Fruit fly (Drosophila melanogaster): Measurements from ENCODE around the gene CG31373.

CG31373 gene

DNA sequence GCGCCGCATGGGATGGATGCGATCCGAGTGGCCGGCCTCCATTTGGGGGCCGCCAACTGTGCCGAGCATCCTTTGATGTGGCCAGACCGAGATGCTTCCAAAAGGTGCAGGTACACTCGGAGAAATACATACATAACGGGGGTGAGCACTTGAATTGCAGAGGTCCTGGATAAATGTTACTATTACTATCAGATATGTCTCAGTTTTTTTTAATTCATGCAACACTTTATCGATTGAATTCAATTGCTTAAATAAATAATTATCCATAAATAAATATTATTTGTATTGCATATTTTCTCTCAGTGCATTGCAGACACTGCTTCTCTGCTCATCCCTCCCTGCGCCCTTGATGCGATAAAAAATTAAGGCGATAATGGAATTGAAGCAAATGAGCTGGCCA lies 48.1 kb downstream of the CG31373 start (continued):
- no peak for TF ChIP-seq toy (GFP tag; IDR thresholded peaks at IDR 0.05)
- TF ChIP-seq scrt (GFP tag; optimal IDR thresholded peaks at IDR 0.05), result no peak
- no peak for TF ChIP-seq CG12155 (GFP tag; optimal IDR thresholded peaks at IDR 0.05)
- no peak for TF ChIP-seq emc (GFP tag; optimal IDR thresholded peaks at IDR 0.05)
- no peak for TF ChIP-seq dysf (GFP tag; IDR thresholded peaks at IDR 0.05)
- TF ChIP-seq gro (GFP tag; optimal IDR thresholded peaks at IDR 0.05), result no peak
- TF ChIP-seq CG15696 (tag; optimal IDR thresholded peaks at IDR 0.05), result no peak
- no peak for TF ChIP-seq pnt (GFP tag; optimal IDR thresholded peaks at IDR 0.05)
- TF ChIP-seq chinmo (GFP tag; IDR thresholded peaks at IDR 0.05; ENCODE audit: partially characterized antibody), result no peak
- TF ChIP-seq bowl (GFP tag; IDR thresholded peaks at IDR 0.05), result no peak
- no peak for TF ChIP-seq CG10321 (GFP tag; IDR thresholded peaks at IDR 0.05)
- no peak for TF ChIP-seq CG4730 (GFP tag; IDR thresholded peaks at IDR 0.05)
- no peak for TF ChIP-seq CG12104 (GFP tag; optimal IDR thresholded peaks at IDR 0.05)
- TF ChIP-seq CG2712 (tag; optimal IDR thresholded peaks at IDR 0.05), result peak; percentile 48
- TF ChIP-seq CG31224 (GFP tag; IDR thresholded peaks at IDR 0.05), result no peak
- peak; percentile 23 for TF ChIP-seq nom (GFP tag; optimal IDR thresholded peaks at IDR 0.05)
- TF ChIP-seq CrebB (tag; optimal IDR thresholded peaks at IDR 0.05), result no peak
- TF ChIP-seq CG11723 (GFP tag; optimal IDR thresholded peaks at IDR 0.05), result no peak
- no peak for TF ChIP-seq Bdp1 (GFP tag; optimal IDR thresholded peaks at IDR 0.05)
- TF ChIP-seq CG17385 (GFP tag; optimal IDR thresholded peaks at IDR 0.05), result no peak
- TF ChIP-seq seq (GFP tag; IDR thresholded peaks at IDR 0.05), result no peak
- TF ChIP-seq CG30403 (GFP tag; optimal IDR thresholded peaks at IDR 0.05), result no peak
- TF ChIP-seq fd96Cb (tag; optimal IDR thresholded peaks at IDR 0.05), result no peak
- peak; percentile 7 for TF ChIP-seq Spps (tag; optimal IDR thresholded peaks at IDR 0.05)
- TF ChIP-seq CG2889 (GFP tag; IDR thresholded peaks at IDR 0.05), result no peak
- TF ChIP-seq zen (tag; optimal IDR thresholded peaks at IDR 0.05), result peak; percentile 11
- TF ChIP-seq luna (GFP tag; optimal IDR thresholded peaks at IDR 0.05), result no peak
- peak; percentile 42 for TF ChIP-seq gem (tag; optimal IDR thresholded peaks at IDR 0.05)
- no peak for TF ChIP-seq Dip2 (GFP tag; IDR thresholded peaks at IDR 0.05)
- peak; percentile 51; the same call in 1 of the 2 replicates for TF ChIP-seq Xrp1 (GFP tag; IDR thresholded peaks at IDR 0.05)
- TF ChIP-seq CG8089 (GFP tag; optimal IDR thresholded peaks at IDR 0.05), result no peak
- TF ChIP-seq CG18262 (tag; optimal IDR thresholded peaks at IDR 0.05), result peak; percentile 37
- TF ChIP-seq CG4424 (GFP tag; optimal IDR thresholded peaks at IDR 0.05), result peak; percentile 44
- TF ChIP-seq crol (GFP tag; IDR thresholded peaks at IDR 0.05), result peak; percentile 20
- TF ChIP-seq stwl (tag; optimal IDR thresholded peaks at IDR 0.05), result no peak
- peak; percentile 29 for TF ChIP-seq phol (tag; optimal IDR thresholded peaks at IDR 0.05)
- no peak for TF ChIP-seq ewg (GFP tag; optimal IDR thresholded peaks at IDR 0.05)
- no peak for TF ChIP-seq Gug (GFP tag; IDR thresholded peaks at IDR 0.05)
- TF ChIP-seq Gsc (GFP tag; IDR thresholded peaks at IDR 0.05), result no peak
- no peak for TF ChIP-seq Jarid2 (GFP tag; optimal IDR thresholded peaks at IDR 0.05)
- TF ChIP-seq CG3065 (GFP tag; optimal IDR thresholded peaks at IDR 0.05), result no peak
- no peak for TF ChIP-seq HLH3B (GFP tag; IDR thresholded peaks at IDR 0.05)
- TF ChIP-seq unpg (GFP tag; optimal IDR thresholded peaks at IDR 0.05), result peak; percentile 3
- TF ChIP-seq NC2α (GFP tag; optimal IDR thresholded peaks at IDR 0.05), result no peak
- TF ChIP-seq CG10431 (GFP tag; optimal IDR thresholded peaks at IDR 0.05), result no peak
- TF ChIP-seq hkb (optimal IDR thresholded peaks at IDR 0.05), result no peak
- no peak for TF ChIP-seq hkb (GFP tag; IDR thresholded peaks at IDR 0.05)
- TF ChIP-seq vvl (GFP tag; IDR thresholded peaks at IDR 0.05), result peak; percentile 28; the same call in 1 of the 2 replicates
- TF ChIP-seq ato (GFP tag; IDR thresholded peaks at IDR 0.05; ENCODE audit: partially characterized antibody), result no peak
- TF ChIP-seq CG34376 (GFP tag; optimal IDR thresholded peaks at IDR 0.05), result no peak
- no peak for TF ChIP-seq Hr39 (optimal IDR thresholded peaks at IDR 0.05)
- TF ChIP-seq row (GFP tag; IDR thresholded peaks at IDR 0.05), result 0 out of 3 replicates have a peak, but pooled peaks have one; percentile 20
- TF ChIP-seq CG4328 (GFP tag; optimal IDR thresholded peaks at IDR 0.05), result no peak
- TF ChIP-seq fru (optimal IDR thresholded peaks at IDR 0.05), result no peak

Data from whole organism, embryonic.